Fruit fly (Drosophila melanogaster) whole organism, embryonic: Measurements from ENCODE around the gene CIA30.
A peak's percentile ranks its signal among the peaks of the same experiment; 100 is the strongest.

ENCODE experiments used
- CG11696 ChIP-seq: fragments of 200-800 bp; sonication (Bioruptor generic); IDR thresholded peaks from 2 replicates; pipeline ENCODE4 v1.3.6; 2022; ENCODE audit warnings: missing biosample characterization, missing genetic modification characterization
- CG13287 ChIP-seq: fragments of 200-800 bp; sonication (Bioruptor generic); IDR thresholded peaks from 2 replicates; pipeline ENCODE4 v1.3.6; 2022; ENCODE audit warnings: missing biosample characterization, missing genetic modification characterization; ENCODE audit not compliant: partially characterized antibody
- CG13624 ChIP-seq: fragments of 200-800 bp; sonication (Bioruptor generic); optimal IDR thresholded peaks from 2 replicates; lab custom pipeline; 2016; ENCODE audit warnings: missing biosample characterization, missing genetic modification characterization
- CG15269 ChIP-seq: fragments of 200-800 bp; sonication (Bioruptor generic); optimal IDR thresholded peaks from 2 replicates; lab custom pipeline; 2018; ENCODE audit warnings: missing biosample characterization, mild to moderate bottlenecking, missing genetic modification characterization, moderate library complexity
- CG1529 ChIP-seq: fragments of 200-800 bp; sonication (Bioruptor generic); optimal IDR thresholded peaks from 3 replicates; lab custom pipeline; 2018; ENCODE audit warnings: missing biosample characterization, missing genetic modification characterization
- CG15514 ChIP-seq: fragments of 200-800 bp; sonication (Bioruptor generic); optimal IDR thresholded peaks from 3 replicates; lab custom pipeline; 2017; ENCODE audit warnings: missing biosample characterization, missing genetic modification characterization, mild to moderate bottlenecking, moderate library complexity, missing genetic modification reagents
- CG17568 ChIP-seq: fragments of 200-800 bp; sonication (Bioruptor generic); optimal IDR thresholded peaks from 2 replicates; lab custom pipeline; 2018; ENCODE audit warnings: missing biosample characterization, mild to moderate bottlenecking, missing genetic modification characterization, moderate library complexity
- CG1832 ChIP-seq: fragments of 200-800 bp; sonication (Bioruptor generic); optimal IDR thresholded peaks from 2 replicates; lab custom pipeline; 2017; ENCODE audit warnings: missing biosample characterization, mild to moderate bottlenecking, missing genetic modification characterization, inconsistent platforms
- CG2678 ChIP-seq: fragments of 200-800 bp; sonication (Bioruptor generic); optimal IDR thresholded peaks from 3 replicates; lab custom pipeline; 2019; ENCODE audit warnings: missing biosample characterization, mild to moderate bottlenecking, missing genetic modification characterization, moderate library complexity
- CG34422 ChIP-seq: fragments of 200-800 bp; sonication (Bioruptor generic); IDR thresholded peaks from 3 replicates; pipeline ENCODE4 v1.3.6; 2022; ENCODE audit warnings: missing biosample characterization, missing genetic modification characterization
- CG4282 ChIP-seq: fragments of 200-800 bp; sonication (Bioruptor generic); optimal IDR thresholded peaks from 2 replicates; lab custom pipeline; 2016; ENCODE audit warnings: missing biosample characterization, missing genetic modification characterization
- CG4404 ChIP-seq: fragments of 200-800 bp; sonication (Bioruptor generic); IDR thresholded peaks from 2 replicates; pipeline ENCODE4 v1.3.6; 2022; ENCODE audit warnings: missing biosample characterization, missing genetic modification characterization
- CG4424 ChIP-seq: fragments of 200-800 bp; sonication (Bioruptor generic); optimal IDR thresholded peaks from 3 replicates; lab custom pipeline; 2016; ENCODE audit warnings: missing biosample characterization, missing genetic modification characterization
- CG6272 ChIP-seq: fragments of 200-800 bp; sonication (Bioruptor generic); IDR thresholded peaks from 2 replicates; pipeline ENCODE4 v1.3.6; 2022; ENCODE audit warnings: missing biosample characterization, missing genetic modification characterization
- CG6765 ChIP-seq: fragments of 200-800 bp; sonication (Bioruptor generic); optimal IDR thresholded peaks from 3 replicates; lab custom pipeline; 2017; ENCODE audit warnings: missing biosample characterization, mild to moderate bottlenecking, missing genetic modification characterization
- CG9817 ChIP-seq: fragments of 200-800 bp; sonication (Bioruptor generic); optimal IDR thresholded peaks from 2 replicates; lab custom pipeline; 2018; ENCODE audit warnings: missing biosample characterization, mild to moderate bottlenecking, missing genetic modification characterization, moderate library complexity
- CG9876 ChIP-seq: fragments of 200-800 bp; sonication (Bioruptor generic); optimal IDR thresholded peaks from 2 replicates; lab custom pipeline; 2016; ENCODE audit warnings: missing biosample characterization, missing genetic modification characterization
- E2f1 ChIP-seq: fragments of 200-800 bp; sonication (Bioruptor generic); IDR thresholded peaks from 2 replicates; pipeline ENCODE4 v1.3.6; 2022; ENCODE audit warnings: missing biosample characterization, missing genetic modification characterization
- Gug ChIP-seq: fragments of 200-800 bp; sonication (Bioruptor generic); IDR thresholded peaks from 4 replicates; pipeline ENCODE4 v1.3.6; 2022; ENCODE audit warnings: missing biosample characterization, missing genetic modification characterization
- H15 ChIP-seq: fragments of 200-800 bp; sonication (Bioruptor generic); IDR thresholded peaks from 3 replicates; pipeline ENCODE4 v1.3.6; 2022; ENCODE audit warnings: missing biosample characterization, missing genetic modification characterization
- Hr39 ChIP-seq: fragments of >200 bp; optimal IDR thresholded peaks from 2 replicates; lab custom pipeline; 2017
- Max ChIP-seq: fragments of 200-800 bp; sonication (Bioruptor generic); optimal IDR thresholded peaks from 2 replicates; lab custom pipeline; 2016; ENCODE audit warnings: missing biosample characterization, mild to moderate bottlenecking, missing genetic modification characterization
- Med ChIP-seq: fragments of 200-800 bp; sonication (Bioruptor generic); peaks from one replicate; lab custom pipeline; 2016; ENCODE audit warnings: missing biosample characterization, missing genetic modification characterization, mild to moderate bottlenecking, inconsistent platforms, moderate library complexity
- Ravus ChIP-seq: fragments of 200-800 bp; sonication (Bioruptor generic); IDR thresholded peaks from 2 replicates; pipeline ENCODE4 v1.3.6; 2022; ENCODE audit warnings: missing biosample characterization, missing genetic modification characterization
- Usf ChIP-seq: fragments of 200-800 bp; sonication (Bioruptor generic); optimal IDR thresholded peaks from 2 replicates; lab custom pipeline; 2017; ENCODE audit warnings: missing genotype, missing biosample characterization, missing genetic modification characterization
- ci ChIP-seq: fragments of 200-800 bp; sonication (Bioruptor generic); IDR thresholded peaks from 3 replicates; pipeline ENCODE4 v1.3.6; 2022; ENCODE audit warnings: missing biosample characterization, missing genetic modification characterization
- croc ChIP-seq: fragments of 200-800 bp; sonication (Bioruptor generic); conservative IDR thresholded peaks from 3 replicates; pipeline ENCODE4 v1.3.6; 2022; ENCODE audit warnings: missing biosample characterization, missing genetic modification characterization
- danr ChIP-seq: fragments of 200-800 bp; sonication (Bioruptor generic); IDR thresholded peaks from 2 replicates; pipeline ENCODE4 v1.3.6; 2022; ENCODE audit warnings: missing biosample characterization, missing genetic modification characterization
- dimm ChIP-seq: fragments of 200-800 bp; sonication (Bioruptor generic); IDR thresholded peaks from 2 replicates; pipeline ENCODE4 v1.3.6; 2022; ENCODE audit warnings: missing biosample characterization, missing genetic modification characterization
- exex ChIP-seq: fragments of 200-800 bp; sonication (Bioruptor generic); optimal IDR thresholded peaks from 4 replicates; lab custom pipeline; 2018; ENCODE audit warnings: missing biosample characterization, mild to moderate bottlenecking, missing genetic modification characterization, moderate library complexity
- ftz-f1 ChIP-seq: fragments of 200-800 bp; sonication (Bioruptor generic); optimal IDR thresholded peaks from 2 replicates; lab custom pipeline; 2016; ENCODE audit warnings: missing biosample characterization, missing genetic modification characterization
- grn ChIP-seq: fragments of 200-800 bp; sonication (Bioruptor generic); optimal IDR thresholded peaks from 3 replicates; lab custom pipeline; 2017; ENCODE audit warnings: missing biosample characterization, missing genetic modification characterization
- kah ChIP-seq: fragments of 200-800 bp; sonication (Bioruptor generic); optimal IDR thresholded peaks from 2 replicates; lab custom pipeline; 2018; ENCODE audit warnings: missing biosample characterization, mild to moderate bottlenecking, missing genetic modification characterization
- lab ChIP-seq: fragments of 200-800 bp; sonication (Bioruptor generic); optimal IDR thresholded peaks from 3 replicates; lab custom pipeline; 2017; ENCODE audit warnings: missing biosample characterization, missing genetic modification characterization, mild to moderate bottlenecking, moderate library complexity, missing genetic modification reagents
- pan ChIP-seq, 4 experiments: fragments of >200 bp in 3 of 4; fragments of 200-800 bp in 1 of 4; sonication (Bioruptor generic) in 1 of 4; optimal IDR thresholded peaks in 3 of 4; IDR thresholded peaks in 1 of 4; 2 replicates each; pipeline versions ENCODE4 v1.3.6 to Lab custom; 2017 to 2022; ENCODE audit warnings: missing biosample characterization in 2 of 4, missing genetic modification characterization in 2 of 4, mixed read lengths in 1 of 4
- sc ChIP-seq, 3 experiments: fragments of >200 bp in 2 of 3; fragments of 200-800 bp in 1 of 3; sonication (Bioruptor generic) in 1 of 3; optimal IDR thresholded peaks; 2 replicates in 2 of 3; 3 replicates in 1 of 3; lab custom pipeline; 2017; ENCODE audit warnings: mild to moderate bottlenecking in 1 of 3, missing biosample characterization in 1 of 3, missing genetic modification characterization in 1 of 3, missing genetic modification reagents in 1 of 3
- sd ChIP-seq: fragments of 200-800 bp; sonication (Bioruptor generic); optimal IDR thresholded peaks from 3 replicates; lab custom pipeline; 2018; ENCODE audit warnings: missing biosample characterization, mild to moderate bottlenecking, missing genetic modification characterization, moderate library complexity
- sug ChIP-seq: fragments of 200-800 bp; optimal IDR thresholded peaks from 2 replicates; lab custom pipeline; 2019; ENCODE audit warnings: missing biosample characterization, mild to moderate bottlenecking, missing genetic modification characterization, moderate library complexity
- toy ChIP-seq: fragments of 200-800 bp; sonication (Bioruptor generic); IDR thresholded peaks from 2 replicates; pipeline ENCODE4 v1.3.6; 2022; ENCODE audit warnings: missing biosample characterization, missing genetic modification characterization
- zfh2 ChIP-seq: fragments of 200-800 bp; sonication (Bioruptor generic); optimal IDR thresholded peaks from 2 replicates; lab custom pipeline; 2016; ENCODE audit warnings: missing biosample characterization, missing genetic modification characterization

Gene CIA30

dm6 chr3R:29783210-29783609 is 46.4 kb downstream of the CIA30 start (continued):
- peak; percentile 86 for TF ChIP-seq exex
- TF ChIP-seq CG1529 (GFP tag; lab: Kevin White, UChicago) = no peak
- TF ChIP-seq CG4282 (GFP tag; lab: Kevin White, UChicago) = no peak
- no peak for TF ChIP-seq CG1832 (GFP tag; lab: Kevin White, UChicago)
- TF ChIP-seq Max (GFP tag; lab: Kevin White, UChicago) = no peak
- no peak for TF ChIP-seq E2f1 (GFP tag; lab: Robert Waterston, UW)
- peak; percentile 13 for TF ChIP-seq lab (GFP tag; lab: Kevin White, UChicago)
- peak; percentile 0 for TF ChIP-seq Med
- no peak for TF ChIP-seq CG13624
- no peak for TF ChIP-seq sc (optimal IDR thresholded peaks at IDR 0.05; lab: Kevin White, UChicago)
- TF ChIP-seq sc (GFP tag; optimal IDR thresholded peaks at IDR 0.05; lab: Kevin White, UChicago) = no peak
- no peak for TF ChIP-seq CG6272 (GFP tag; lab: Robert Waterston, UW)
- TF ChIP-seq Usf (GFP tag; lab: Kevin White, UChicago) = no peak
- peak; percentile 35 for TF ChIP-seq CG2678 (tag; lab: Kevin White, UChicago)
- TF ChIP-seq CG15269 = no peak
- no peak for TF ChIP-seq CG34422 (GFP tag; lab: Robert Waterston, UW)
- TF ChIP-seq danr (GFP tag; lab: Robert Waterston, UW) = no peak
- TF ChIP-seq CG9817 (tag; lab: Kevin White, UChicago) = no peak
- TF ChIP-seq grn (GFP tag; lab: Kevin White, UChicago) = peak; percentile 21
- no peak for TF ChIP-seq CG6765
- TF ChIP-seq CG15514 (GFP tag; lab: Kevin White, UChicago) = no peak
- TF ChIP-seq ci = no peak
- TF ChIP-seq sug (tag; lab: Kevin White, UChicago) = peak; percentile 9
- no peak for TF ChIP-seq pan (optimal IDR thresholded peaks at IDR 0.05; lab: Kevin White, UChicago)
- TF ChIP-seq pan (GFP tag; optimal IDR thresholded peaks at IDR 0.05 in 1 of 2, IDR thresholded peaks at IDR 0.05 in 1 of 2) = peak in 1 of 2 experiments; percentile 8
- no peak for TF ChIP-seq ftz-f1 (GFP tag; lab: Kevin White, UChicago)
- TF ChIP-seq kah = no peak
- no peak for TF ChIP-seq croc (GFP tag; lab: Robert Waterston, UW)
- no peak for TF ChIP-seq Gug
- TF ChIP-seq toy (GFP tag; lab: Robert Waterston, UW) = no peak
- TF ChIP-seq CG13287 = no peak
- TF ChIP-seq sd (tag; lab: Kevin White, UChicago) = peak; percentile 79
- TF ChIP-seq Ravus (GFP tag; lab: Robert Waterston, UW) = no peak
- no peak for TF ChIP-seq Hr39 (lab: Kevin White, UChicago)
- TF ChIP-seq CG4424 = no peak
- no peak for TF ChIP-seq zfh2 (GFP tag; lab: Kevin White, UChicago)
- no peak for TF ChIP-seq CG9876 (GFP tag; lab: Kevin White, UChicago)
- TF ChIP-seq CG11696 (GFP tag; lab: Robert Waterston, UW) = no peak

- TF ChIP-seq dimm (GFP tag; lab: Robert Waterston, UW) = no peak
- peak; percentile 13 for TF ChIP-seq Med
- 0 out of 3 replicates have a peak, but pooled peaks have one; percentile 22 for TF ChIP-seq H15 (GFP tag; lab: Robert Waterston, UW)
- 0 out of 2 replicates have a peak, but pooled peaks have one; percentile 10 for TF ChIP-seq CG4404 (GFP tag; lab: Robert Waterston, UW)
- no peak for TF ChIP-seq CG17568 (GFP tag; lab: Kevin White, UChicago)
Observed at dm6 chr3R:29785242-29785641, 48.5 kb downstream of the CIA30 start.
